Worm (Caenorhabditis elegans) whole organism, L4 larva: ENCODE results near the gene T24E12.3.

Experiments used
- egl-43 ChIP-seq: fragments of 200-800 bp; sonication (Bioruptor generic); IDR thresholded peaks from 2 replicates; pipeline ENCODE4 v1.3.6; 2022; ENCODE audit warnings: missing genetic modification reagents, missing genetic modification characterization, missing compliant biosample characterization
- mep-1 ChIP-seq: fragments of 150-350 bp; sonication (generic microtip); optimal IDR thresholded peaks from 3 replicates; lab custom pipeline; 2014; ENCODE audit warnings: missing biosample characterization, missing genetic modification characterization
- mes-2 ChIP-seq: sonication (generic microtip); optimal IDR thresholded peaks from 2 replicates; lab custom pipeline; 2016; ENCODE audit warnings: missing genotype, mild to moderate bottlenecking, missing genetic modification characterization, missing compliant biosample characterization; ENCODE audit not compliant: poor library complexity, severe bottlenecking
- mxl-3 ChIP-seq: fragments of 200-800 bp; sonication (Bioruptor generic); optimal IDR thresholded peaks from 2 replicates; lab custom pipeline; 2018; ENCODE audit warnings: mild to moderate bottlenecking, missing genetic modification characterization, missing compliant biosample characterization
- nhr-237 ChIP-seq: sonication (generic microtip); optimal IDR thresholded peaks from 2 replicates; lab custom pipeline; 2017; ENCODE audit warnings: missing biosample characterization, missing genetic modification characterization
- pha-4 ChIP-seq, 2 experiments: fragments of 150-350 bp in 1 of 2; fragments of 200-800 bp in 1 of 2; sonication (Bioruptor generic) in 1 of 2; IDR thresholded peaks in 1 of 2; optimal IDR thresholded peaks in 1 of 2; 2 replicates each; pipeline versions ENCODE4 v1.3.6 to Lab custom; 2014 to 2022; ENCODE audit warnings: missing genetic modification characterization in 2 of 2, missing genetic modification reagents in 2 of 2, missing biosample characterization in 1 of 2, missing compliant biosample characterization in 1 of 2
- pqm-1 ChIP-seq: sonication (generic microtip); optimal IDR thresholded peaks from 2 replicates; lab custom pipeline; 2017; ENCODE audit warnings: missing biosample characterization, missing genetic modification characterization

ce11 chrII:3777802-3778201, 2.0 kb downstream of the T24E12.3 start:
- TF ChIP-seq mep-1 (tag; lab: Kevin White, UChicago) (no peak), nhr-237 (tag; lab: Kevin White, UChicago) (no peak), pqm-1 (tag; lab: Kevin White, UChicago) (no peak), mxl-3 (GFP tag; lab: Kevin White, UChicago) (no peak), pha-4 (GFP tag; IDR thresholded peaks at IDR 0.05; lab: Robert Waterston, UW) (no peak), pha-4 (tag; optimal IDR thresholded peaks at IDR 0.05; lab: Kevin White, UChicago) (no peak), mes-2 (no peak), egl-43 (GFP tag; lab: Robert Waterston, UW) (no peak)
